Worm (Caenorhabditis elegans) whole organism, early embryonic: Measurements from ENCODE around the gene vps-24.

ENCODE experiments used
- B0310.2 ChIP-seq: sonication (generic microtip); optimal IDR thresholded peaks from 2 replicates; lab custom pipeline; 2016; ENCODE audit warnings: mild to moderate bottlenecking, missing genetic modification characterization, missing compliant biosample characterization
- F13C5.2 ChIP-seq: sonication (generic microtip); optimal IDR thresholded peaks from 2 replicates; lab custom pipeline; 2017; ENCODE audit warnings: mild to moderate bottlenecking, missing genetic modification characterization, inconsistent platforms, missing compliant biosample characterization
- ama-1 ChIP-seq: fragments of 150-350 bp; optimal IDR thresholded peaks from 2 replicates; lab custom pipeline; 2014
- ceh-13 ChIP-seq: fragments of 200-800 bp; sonication (Bioruptor generic); optimal IDR thresholded peaks from 2 replicates; lab custom pipeline; 2018; ENCODE audit warnings: mild to moderate bottlenecking, missing genetic modification characterization, missing compliant biosample characterization
- ets-7 ChIP-seq: sonication (generic microtip); optimal IDR thresholded peaks from 2 replicates; lab custom pipeline; 2016; ENCODE audit warnings: missing genotype, missing genetic modification characterization, missing compliant biosample characterization
- flt-1 ChIP-seq: fragments of 200-800 bp; sonication (Bioruptor generic); IDR thresholded peaks from 2 replicates; pipeline ENCODE4 v1.3.6; 2022; ENCODE audit warnings: missing genetic modification characterization, missing compliant biosample characterization
- hmg-4 ChIP-seq: fragments of 200-800 bp; sonication (Bioruptor generic); optimal IDR thresholded peaks from 2 replicates; lab custom pipeline; 2018; ENCODE audit warnings: mild to moderate bottlenecking, missing genetic modification characterization, missing compliant biosample characterization
- hnd-1 ChIP-seq: sonication (generic microtip); optimal IDR thresholded peaks from 2 replicates; lab custom pipeline; 2016; ENCODE audit warnings: missing genetic modification characterization, missing compliant biosample characterization
- scrt-1 ChIP-seq: fragments of 200-800 bp; sonication (Bioruptor generic); IDR thresholded peaks from 2 replicates; pipeline ENCODE4 v1.3.6; 2022; ENCODE audit warnings: missing genetic modification characterization, missing compliant biosample characterization
- tbx-11 ChIP-seq: fragments of 200-800 bp; sonication (Bioruptor generic); IDR thresholded peaks from 2 replicates; pipeline ENCODE4 v1.3.6; 2022; ENCODE audit warnings: missing genetic modification characterization, missing compliant biosample characterization
- tra-4 ChIP-seq: sonication (generic microtip); optimal IDR thresholded peaks from 2 replicates; lab custom pipeline; 2017; ENCODE audit warnings: missing genetic modification characterization, missing compliant biosample characterization

DNA sequence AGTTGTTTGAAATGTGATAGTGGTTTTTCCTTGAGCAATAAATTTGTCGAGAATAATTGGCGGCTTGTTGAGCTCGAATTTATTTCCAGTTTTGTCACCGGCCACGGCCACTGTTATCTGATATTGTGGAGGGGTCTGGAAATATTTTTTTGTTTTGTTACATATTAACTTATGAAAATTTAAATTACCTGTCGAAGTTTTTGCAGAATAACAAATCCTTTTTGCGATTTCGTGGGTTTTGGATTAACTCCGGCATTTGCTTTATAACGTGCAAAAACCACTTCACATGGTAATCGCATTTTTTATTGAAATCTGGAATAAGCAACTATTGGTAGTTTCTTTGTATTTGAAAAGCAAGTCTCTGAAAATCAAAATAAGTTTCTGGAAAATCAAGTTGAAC lies 42.3 kb downstream of the vps-24 start, which contains the start of gene lrr-1:
- no peak for TF ChIP-seq ama-1
- no peak for TF ChIP-seq flt-1 (GFP tag; lab: Robert Waterston, UW)
- no peak for TF ChIP-seq tra-4 (tag; lab: Kevin White, UChicago)
- TF ChIP-seq F13C5.2: no peak
- TF ChIP-seq B0310.2: no peak
- no peak for TF ChIP-seq ets-7 (tag; lab: Kevin White, UChicago)
- TF ChIP-seq ceh-13 (GFP tag; lab: Kevin White, UChicago): no peak
- TF ChIP-seq hnd-1 (tag; lab: Kevin White, UChicago): no peak
- no peak for TF ChIP-seq hmg-4 (GFP tag; lab: Kevin White, UChicago)
- TF ChIP-seq tbx-11 (GFP tag; lab: Robert Waterston, UW): no peak
- TF ChIP-seq scrt-1 (GFP tag; lab: Robert Waterston, UW): no peak
